Worm (Caenorhabditis elegans) whole organism, L4 larva: ENCODE results near the gene C26B2.7.

Experiments
- cey-2 ChIP-seq: sonication (generic microtip); optimal IDR thresholded peaks from 3 replicates; lab custom pipeline; 2017; ENCODE audit warnings: missing genetic modification characterization, mild to moderate bottlenecking, missing compliant biosample characterization, antibody characterized with exemption, borderline replicate concordance; ENCODE audit not compliant: insufficient read depth
- daf-12 ChIP-seq: fragments of 150-350 bp; optimal IDR thresholded peaks from 2 replicates; lab custom pipeline; 2014; ENCODE audit warnings: missing biosample characterization, missing genetic modification reagents, missing genetic modification characterization
- dpl-1 ChIP-seq: fragments of 150-350 bp; optimal IDR thresholded peaks from 2 replicates; lab custom pipeline; 2014; ENCODE audit warnings: missing biosample characterization, missing genetic modification reagents, missing genetic modification characterization
- egl-43 ChIP-seq: fragments of 200-800 bp; sonication (Bioruptor generic); IDR thresholded peaks from 2 replicates; pipeline ENCODE4 v1.3.6; 2022; ENCODE audit warnings: missing genetic modification reagents, missing genetic modification characterization, missing compliant biosample characterization
- jun-1 ChIP-seq: fragments of 150-350 bp; optimal IDR thresholded peaks from 2 replicates; lab custom pipeline; 2014; ENCODE audit warnings: missing biosample characterization, missing genetic modification reagents, missing genetic modification characterization
- lin-1 ChIP-seq: fragments of 200-800 bp; sonication (Bioruptor generic); IDR thresholded peaks from 2 replicates; pipeline ENCODE4 v1.3.6; 2022; ENCODE audit warnings: missing genetic modification reagents, missing genetic modification characterization, missing compliant biosample characterization
- nhr-10 ChIP-seq: fragments of 150-350 bp; optimal IDR thresholded peaks from 2 replicates; lab custom pipeline; 2014; ENCODE audit warnings: missing biosample characterization, missing genetic modification characterization
- nhr-11 ChIP-seq: fragments of 150-350 bp; optimal IDR thresholded peaks from 2 replicates; lab custom pipeline; 2014; ENCODE audit warnings: missing biosample characterization, missing genetic modification characterization
- nhr-111 ChIP-seq: fragments of 200-800 bp; sonication (Bioruptor generic); optimal IDR thresholded peaks from 2 replicates; lab custom pipeline; 2018; ENCODE audit warnings: mild to moderate bottlenecking, missing genetic modification characterization, missing compliant biosample characterization
- snpc-1.2 ChIP-seq: fragments of 200-800 bp; sonication (Bioruptor generic); IDR thresholded peaks from 2 replicates; pipeline ENCODE4 v1.3.6; 2022; ENCODE audit warnings: missing genetic modification reagents, missing genetic modification characterization, missing compliant biosample characterization
- unc-130 ChIP-seq: sonication (generic microtip); optimal IDR thresholded peaks from 2 replicates; lab custom pipeline; 2016; ENCODE audit warnings: missing genetic modification reagents, missing genetic modification characterization, missing compliant biosample characterization
- unc-62 ChIP-seq, 3 experiments: fragments of 150-350 bp in 1 of 3; sonication (generic microtip); optimal IDR thresholded peaks in 2 of 3; peaks in 1 of 3; 1 replicate in 1 of 3; 2 replicates in 2 of 3; lab custom pipeline; 2014 to 2017; ENCODE audit warnings: missing biosample characterization in 3 of 3, missing genetic modification characterization in 3 of 3, missing genetic modification reagents in 3 of 3, missing genotype in 1 of 3
- vab-7 ChIP-seq: fragments of 200-800 bp; sonication (Bioruptor generic); IDR thresholded peaks from 2 replicates; pipeline ENCODE4 v1.3.6; 2022; ENCODE audit warnings: missing genetic modification reagents, missing genetic modification characterization, missing compliant biosample characterization

The C26B2.7 gene

DNA sequence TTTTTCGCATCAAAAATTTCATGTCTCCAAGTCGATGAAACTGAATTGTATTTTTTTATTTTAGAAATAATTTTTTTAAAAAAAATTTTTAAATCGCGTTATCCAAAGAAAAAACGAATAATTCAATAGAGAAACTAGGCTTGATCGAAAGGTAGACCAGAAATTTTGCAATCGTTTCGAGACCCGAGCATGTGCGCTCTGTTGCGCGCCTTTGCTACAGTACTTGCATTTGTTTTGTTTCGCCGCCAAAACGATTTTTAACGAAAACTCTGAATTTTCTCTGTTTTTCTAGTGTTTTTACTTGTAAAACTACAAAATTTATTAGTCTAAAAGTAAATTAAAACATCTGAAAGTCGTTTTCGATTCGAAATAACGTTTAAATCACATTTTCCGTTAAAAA, 45.2 kb downstream of the C26B2.7 start:
- TF ChIP-seq vab-7 (GFP tag; lab: Robert Waterston, UW), result no peak
- no peak for TF ChIP-seq lin-1
- TF ChIP-seq unc-62 (GFP tag; optimal IDR thresholded peaks at IDR 0.05 in 1 of 2; lab: Kevin White, UChicago), result no peak
- TF ChIP-seq unc-62 (tag; optimal IDR thresholded peaks at IDR 0.05; lab: Kevin White, UChicago), result no peak
- TF ChIP-seq nhr-10 (tag; lab: Kevin White, UChicago), result no peak
- 0 out of 2 replicates have a peak, but pooled peaks have one; percentile 35 for TF ChIP-seq snpc-1.2
- no peak for TF ChIP-seq daf-12
- TF ChIP-seq unc-130 (GFP tag; lab: Kevin White, UChicago), result peak; percentile 61
- TF ChIP-seq nhr-111, result no peak

DNA sequence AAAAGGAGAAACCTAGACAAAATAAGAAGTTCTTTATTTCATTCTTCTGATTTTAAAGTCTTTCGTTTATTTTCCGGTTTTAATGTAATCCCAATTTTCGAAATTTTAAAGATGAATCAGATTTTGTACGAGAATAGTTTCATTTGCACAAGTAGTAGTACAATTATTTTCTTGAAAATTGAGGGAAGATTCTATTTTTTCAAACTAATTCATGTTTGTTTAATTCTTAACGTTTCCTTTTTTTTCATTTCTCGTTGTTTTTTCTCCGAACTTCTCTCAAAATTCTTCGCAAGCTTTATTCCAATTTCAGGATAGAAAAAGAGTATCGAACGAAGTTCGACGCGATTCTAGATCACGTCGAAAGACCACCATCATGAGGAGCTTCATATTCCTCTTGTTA, 46.3 kb downstream of the C26B2.7 start, which contains the start of gene sax-7:
TSS of gene sax-7 (plus strand) at position 301 of the 400 bp plus-strand sequence.
- TF ChIP-seq egl-43 (no peak), lin-1 (no peak), dpl-1 (GFP tag; lab: Kevin White, UChicago) (no peak), nhr-11 (tag; lab: Kevin White, UChicago) (no peak), cey-2 (no peak), jun-1 (tag; lab: Kevin White, UChicago) (no peak)
- TF ChIP-seq, all 104 proteins: peak for 0
